Worm (Caenorhabditis elegans) whole organism, L4/young adult: ENCODE measurements around the gene C01G12.16.

Experiments used
- W03F9.2 ChIP-seq: fragments of 150-350 bp; optimal IDR thresholded peaks from 2 replicates; lab custom pipeline; 2014; ENCODE audit warnings: missing biosample characterization, missing genetic modification characterization
- dao-5 ChIP-seq: sonication (generic microtip); optimal IDR thresholded peaks from 2 replicates; lab custom pipeline; 2016; ENCODE audit warnings: missing genotype, missing genetic modification characterization, moderate library complexity, missing compliant biosample characterization
- him-1 ChIP-seq: sonication (generic microtip); optimal IDR thresholded peaks from 2 replicates; lab custom pipeline; 2016; ENCODE audit warnings: missing genotype, missing genetic modification reagents, missing genetic modification characterization, missing compliant biosample characterization

DNA sequence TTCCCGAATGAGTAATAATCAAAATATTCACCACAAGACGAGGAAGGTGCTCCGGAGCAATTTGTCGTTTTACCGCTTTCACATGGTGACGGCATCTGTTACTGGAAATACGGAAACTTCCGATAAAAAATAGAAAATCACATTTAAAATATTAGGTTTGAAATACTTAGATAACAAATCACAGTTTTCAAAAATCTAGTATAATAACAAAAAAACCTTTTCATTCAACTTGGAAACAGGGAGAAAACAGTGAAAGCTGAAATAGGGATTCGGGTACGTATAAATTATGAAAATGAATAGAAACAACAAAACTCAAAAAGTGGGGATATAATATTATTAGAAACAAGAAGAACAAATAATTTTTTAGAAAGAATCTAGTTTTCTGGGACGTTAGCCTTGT is 20.3 kb downstream of the C01G12.16 start, which contains the start of gene C16C10.1:
- no peak for TF ChIP-seq him-1
- TF ChIP-seq dao-5 = no peak
- no peak for TF ChIP-seq W03F9.2 (tag; lab: Kevin White, UChicago)
